Worm (Caenorhabditis elegans) whole organism, mixed stage, embryonic: ENCODE measurements around the gene F10E9.10.

Experiments used
- bed-3 ChIP-seq: fragments of 200-800 bp; sonication (Bioruptor generic); optimal IDR thresholded peaks from 3 replicates; lab custom pipeline; 2018; ENCODE audit warnings: mild to moderate bottlenecking, missing genetic modification characterization, moderate library complexity, missing compliant biosample characterization
- ceh-39 ChIP-seq: fragments of 150-350 bp; optimal IDR thresholded peaks from 2 replicates; lab custom pipeline; 2014; ENCODE audit warnings: missing biosample characterization, missing genetic modification characterization
- ceh-83 ChIP-seq: fragments of 200-800 bp; sonication (Bioruptor generic); optimal IDR thresholded peaks from 2 replicates; lab custom pipeline; 2018; ENCODE audit warnings: mild to moderate bottlenecking, missing genetic modification characterization, missing compliant biosample characterization
- ces-1 ChIP-seq: fragments of 150-350 bp; optimal IDR thresholded peaks from 2 replicates; lab custom pipeline; 2014; ENCODE audit warnings: missing biosample characterization, missing genetic modification reagents, missing genetic modification characterization
- drap-1 ChIP-seq: fragments of 200-800 bp; sonication (Bioruptor generic); optimal IDR thresholded peaks from 3 replicates; lab custom pipeline; 2018; ENCODE audit warnings: mild to moderate bottlenecking, missing genetic modification characterization, missing compliant biosample characterization
- flh-1 ChIP-seq: fragments of 200-800 bp; sonication (Bioruptor generic); optimal IDR thresholded peaks from 2 replicates; lab custom pipeline; 2018; ENCODE audit warnings: mild to moderate bottlenecking, missing genetic modification characterization, moderate library complexity, missing compliant biosample characterization
- hlh-1 ChIP-seq: fragments of 150-350 bp; optimal IDR thresholded peaks from 2 replicates; lab custom pipeline; 2014; ENCODE audit warnings: missing biosample characterization, missing genetic modification reagents, missing genetic modification characterization
- lin-13 ChIP-seq: fragments of 150-350 bp; optimal IDR thresholded peaks from 2 replicates; lab custom pipeline; 2014; ENCODE audit warnings: missing biosample characterization, missing genetic modification characterization
- lin-32 ChIP-seq: fragments of 200-800 bp; sonication (Bioruptor generic); optimal IDR thresholded peaks from 2 replicates; lab custom pipeline; 2018; ENCODE audit warnings: mild to moderate bottlenecking, missing genetic modification characterization, missing compliant biosample characterization
- lsy-2 ChIP-seq: fragments of 150-350 bp; optimal IDR thresholded peaks from 2 replicates; lab custom pipeline; 2014; ENCODE audit warnings: missing biosample characterization, missing genetic modification characterization
- mab-5 ChIP-seq: fragments of 150-350 bp; optimal IDR thresholded peaks from 2 replicates; lab custom pipeline; 2014; ENCODE audit warnings: missing biosample characterization, missing genetic modification characterization
- mep-1 ChIP-seq: fragments of 150-350 bp; optimal IDR thresholded peaks from 2 replicates; lab custom pipeline; 2017; ENCODE audit warnings: missing biosample characterization, missing genetic modification reagents, missing genetic modification characterization, inconsistent platforms
- mls-2 ChIP-seq: sonication (generic microtip); optimal IDR thresholded peaks from 2 replicates; lab custom pipeline; 2016; ENCODE audit warnings: mild to moderate bottlenecking, missing genetic modification characterization, moderate library complexity, missing compliant biosample characterization
- nhr-12 ChIP-seq: fragments of 150-350 bp; optimal IDR thresholded peaks from 2 replicates; lab custom pipeline; 2014; ENCODE audit warnings: missing biosample characterization, missing genetic modification characterization
- nhr-2 ChIP-seq: fragments of 150-350 bp; optimal IDR thresholded peaks from 2 replicates; lab custom pipeline; 2014; ENCODE audit warnings: missing biosample characterization, missing genetic modification characterization
- nhr-237 ChIP-seq: fragments of 150-350 bp; optimal IDR thresholded peaks from 2 replicates; lab custom pipeline; 2014; ENCODE audit warnings: missing biosample characterization, missing genetic modification characterization
- nhr-76 ChIP-seq: sonication (generic microtip); optimal IDR thresholded peaks from 2 replicates; lab custom pipeline; 2017; ENCODE audit warnings: missing biosample characterization, missing genetic modification characterization
- pha-4 ChIP-seq: fragments of 150-350 bp; optimal IDR thresholded peaks from 2 replicates; lab custom pipeline; 2018; ENCODE audit warnings: missing biosample characterization, missing genetic modification reagents, missing genetic modification characterization
- sem-2 ChIP-seq: fragments of 200-800 bp; sonication (Bioruptor generic); optimal IDR thresholded peaks from 2 replicates; lab custom pipeline; 2018; ENCODE audit warnings: mild to moderate bottlenecking, missing genetic modification characterization, missing compliant biosample characterization
- snpc-4 ChIP-seq: fragments of 150-350 bp; optimal IDR thresholded peaks from 2 replicates; lab custom pipeline; 2014; ENCODE audit warnings: missing biosample characterization, missing genetic modification characterization
- sptf-1 ChIP-seq: sonication (generic microtip); optimal IDR thresholded peaks from 2 replicates; lab custom pipeline; 2017; ENCODE audit warnings: mild to moderate bottlenecking, missing genetic modification characterization, moderate library complexity, missing compliant biosample characterization
- tbx-8 ChIP-seq: fragments of 200-800 bp; sonication (Bioruptor generic); optimal IDR thresholded peaks from 2 replicates; lab custom pipeline; 2018; ENCODE audit warnings: mild to moderate bottlenecking, missing genetic modification characterization, moderate library complexity, missing compliant biosample characterization
- unc-120 ChIP-seq: sonication (generic microtip); optimal IDR thresholded peaks from 2 replicates; lab custom pipeline; 2017; ENCODE audit warnings: missing genetic modification characterization, missing compliant biosample characterization; ENCODE audit not compliant: poor library complexity, severe bottlenecking
- unc-39 ChIP-seq: fragments of 150-350 bp; optimal IDR thresholded peaks from 2 replicates; lab custom pipeline; 2014; ENCODE audit warnings: missing biosample characterization, missing genetic modification characterization
- unc-62 ChIP-seq: fragments of 150-350 bp; optimal IDR thresholded peaks from 2 replicates; lab custom pipeline; 2014; ENCODE audit warnings: missing biosample characterization, missing genetic modification reagents, missing genetic modification characterization
- zip-8 ChIP-seq: fragments of 150-350 bp; optimal IDR thresholded peaks from 2 replicates; lab custom pipeline; 2014; ENCODE audit warnings: missing biosample characterization, missing genetic modification characterization

The F10E9.10 gene

DNA sequence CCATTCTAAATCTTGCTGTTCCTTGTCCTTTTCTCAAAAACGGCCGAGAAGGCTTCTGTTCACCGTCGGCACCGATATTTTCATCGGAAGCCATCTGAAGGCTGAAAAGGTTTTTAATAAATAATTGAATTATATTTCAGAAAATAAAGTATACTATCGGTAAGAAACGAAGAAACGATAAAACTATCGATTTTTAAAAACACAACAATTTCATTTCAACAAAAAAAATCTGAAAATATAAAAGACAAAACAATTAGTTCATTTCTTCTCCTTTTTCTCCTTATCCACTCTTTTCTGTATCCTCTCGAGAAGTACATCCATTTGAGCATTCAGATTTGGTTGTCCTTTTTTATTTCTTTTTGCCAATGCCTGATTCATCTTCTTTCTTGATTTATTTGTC lies 1.6 kb downstream of the F10E9.10 start, which contains the start of gene sas-4:
Gene sas-4, minus strand, starts transcription at position 101 of the 400 bp plus-strand sequence.
- TF ChIP-seq flh-1 (no peak), drap-1 (GFP tag; lab: Kevin White, UChicago) (no peak)

DNA sequence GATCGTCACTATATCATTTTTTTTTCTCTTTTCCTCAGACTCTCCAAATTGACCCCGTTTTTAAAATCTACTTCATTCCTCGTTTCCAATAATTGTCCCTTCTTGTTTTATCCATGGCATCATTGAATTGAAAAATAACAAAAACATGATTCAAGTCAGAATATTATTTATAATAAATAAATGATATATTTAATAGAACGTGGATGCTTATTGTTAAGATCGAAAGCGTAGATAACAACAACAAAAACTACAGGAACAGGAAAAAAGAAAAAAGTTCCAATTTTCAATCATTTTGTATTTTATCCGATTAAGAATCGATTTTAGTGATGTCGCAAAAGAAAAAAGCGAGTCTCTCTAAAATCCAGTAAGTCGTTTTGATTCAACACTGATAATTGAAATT lies 7.7 kb downstream of the F10E9.10 start, which contains the start of gene F10E9.2:
Gene F10E9.2, plus strand, starts transcription at position 301 of the 400 bp plus-strand sequence.
- TF ChIP-seq sem-2 (no peak), lin-32 (GFP tag; lab: Kevin White, UChicago) (no peak), flh-1 (no peak), lsy-2 (no peak), lin-13 (tag; lab: Kevin White, UChicago) (no peak), nhr-12 (no peak), unc-39 (tag; lab: Kevin White, UChicago) (no peak), ces-1 (GFP tag; lab: Kevin White, UChicago) (no peak), sptf-1 (no peak), mab-5 (tag; lab: Kevin White, UChicago) (no peak)

DNA sequence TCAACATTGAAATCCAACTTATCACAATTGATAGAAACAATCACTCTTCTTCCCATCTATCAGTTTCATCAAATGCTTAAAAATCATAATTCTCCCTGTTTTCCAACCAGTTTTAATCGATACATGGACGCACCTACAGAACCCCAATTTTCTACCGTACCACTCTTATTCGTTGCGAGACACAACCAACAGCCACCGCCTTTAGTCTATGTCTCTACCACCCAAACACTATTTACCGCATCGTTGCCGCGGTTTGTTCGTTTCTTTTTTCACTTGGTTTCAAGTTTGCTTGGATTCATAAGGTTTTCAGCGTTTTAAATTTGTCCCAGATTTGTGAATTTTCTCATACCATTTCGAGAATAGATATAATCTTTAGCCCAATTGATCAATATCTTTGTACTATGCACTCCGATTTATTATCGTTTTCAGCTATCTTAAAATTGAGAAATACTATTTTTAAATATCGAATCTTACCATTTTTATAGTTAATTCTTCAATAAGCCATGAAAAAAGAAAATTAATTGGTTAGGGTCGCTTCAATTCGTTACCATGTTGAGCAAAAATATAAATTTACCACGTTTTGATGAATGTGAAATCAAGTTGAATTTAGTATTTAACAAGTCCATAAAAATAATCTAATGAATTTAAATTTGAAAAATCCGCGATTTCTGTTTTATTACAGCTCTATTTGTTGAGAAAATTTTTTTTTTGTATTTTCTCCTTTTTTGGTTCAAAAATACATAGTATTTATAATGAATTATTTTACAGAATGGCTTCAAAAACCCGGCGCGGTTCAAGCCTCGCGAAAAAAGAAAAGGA lies 9.6 kb downstream of the F10E9.10 start, which contains the start of gene F10E9.3:
Gene F10E9.3, plus strand, starts transcription at position 769 of the 819 bp plus-strand sequence.
- peak; percentile 39 for TF ChIP-seq hlh-1 (tag; lab: Kevin White, UChicago)
- TF ChIP-seq mep-1 (tag; lab: Kevin White, UChicago): peak; percentile 49
- no peak for TF ChIP-seq lin-13 (tag; lab: Kevin White, UChicago)
- no peak for TF ChIP-seq mls-2 (tag; lab: Kevin White, UChicago)
- peak; percentile 93 for TF ChIP-seq lsy-2
- no peak for TF ChIP-seq sem-2
- peak; percentile 34 for TF ChIP-seq ceh-39 (tag; lab: Kevin White, UChicago)
- no peak for TF ChIP-seq tbx-8 (GFP tag; lab: Kevin White, UChicago)
- no peak for TF ChIP-seq snpc-4 (tag; lab: Kevin White, UChicago)
- TF ChIP-seq ces-1 (GFP tag; lab: Kevin White, UChicago): peak; percentile 8
- TF ChIP-seq, all 35 proteins: peak for 5

DNA sequence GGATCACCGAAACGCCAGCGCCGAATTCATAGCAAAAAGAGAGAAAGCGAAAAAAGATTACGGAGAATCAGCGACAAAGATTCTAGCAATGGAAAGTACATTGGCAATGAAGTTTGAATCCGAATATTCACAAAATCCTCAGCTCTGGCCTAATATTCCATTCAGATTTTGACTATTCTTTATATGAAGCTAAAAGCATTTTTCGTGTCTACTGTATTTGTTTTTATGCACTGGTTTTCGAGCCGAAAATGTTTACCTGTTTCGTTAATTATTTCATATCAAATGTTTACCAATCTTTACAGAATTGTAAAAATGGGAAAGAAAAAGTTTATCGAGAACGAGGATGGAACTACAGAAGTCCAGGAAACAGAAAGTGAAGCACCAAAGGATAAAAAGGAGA lies 11.8 kb downstream of the F10E9.10 start, which contains the start of gene F10E9.4:
Gene F10E9.4, plus strand, starts transcription at position 301 of the 400 bp plus-strand sequence.
- TF ChIP-seq unc-120 (tag; lab: Kevin White, UChicago) (no peak), bed-3 (GFP tag; lab: Kevin White, UChicago) (no peak), flh-1 (no peak), tbx-8 (GFP tag; lab: Kevin White, UChicago) (no peak), ceh-39 (tag; lab: Kevin White, UChicago) (no peak), unc-62 (GFP tag; lab: Kevin White, UChicago) (no peak)

DNA sequence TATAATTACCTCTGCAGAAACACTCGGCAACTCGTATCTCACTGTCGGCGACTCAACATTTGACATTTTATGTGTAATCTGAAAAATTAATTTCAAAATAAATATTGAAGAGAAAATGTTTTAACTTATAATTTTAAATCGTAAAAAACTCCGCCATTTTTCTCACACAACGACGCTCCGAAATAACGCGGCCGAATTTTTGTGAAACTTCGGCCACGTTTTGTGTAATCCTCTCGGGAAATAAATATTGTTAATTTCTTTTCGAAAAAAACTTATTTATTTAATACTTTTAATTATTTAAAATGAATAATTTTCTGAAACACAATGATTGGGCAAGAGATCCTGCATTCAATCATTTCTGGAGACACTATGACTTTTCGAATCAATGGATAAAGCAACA lies 12.7 kb downstream of the F10E9.10 start, which contains the start of the genes F10E9.7 and F10E9.5:
Gene F10E9.7, minus strand, starts transcription at position 86 of the 400 bp plus-strand sequence.
Gene F10E9.5, plus strand, starts transcription at position 237 of the 400 bp plus-strand sequence.
- TF ChIP-seq ceh-39 (tag; lab: Kevin White, UChicago): peak; percentile 38
- no peak for TF ChIP-seq unc-39 (tag; lab: Kevin White, UChicago)
- TF ChIP-seq lin-13 (tag; lab: Kevin White, UChicago): peak; percentile 30
- TF ChIP-seq hlh-1 (tag; lab: Kevin White, UChicago): no peak
- no peak for TF ChIP-seq pha-4
- peak; percentile 26 for TF ChIP-seq nhr-2 (tag; lab: Kevin White, UChicago)
- peak; percentile 74 for TF ChIP-seq lsy-2
- TF ChIP-seq ces-1 (GFP tag; lab: Kevin White, UChicago): peak; percentile 70
- TF ChIP-seq nhr-76 (tag; lab: Kevin White, UChicago): no peak
- TF ChIP-seq mep-1 (tag; lab: Kevin White, UChicago): peak; percentile 61
- TF ChIP-seq nhr-237 (tag; lab: Kevin White, UChicago): peak; percentile 15
- peak; percentile 54 for TF ChIP-seq sptf-1

DNA sequence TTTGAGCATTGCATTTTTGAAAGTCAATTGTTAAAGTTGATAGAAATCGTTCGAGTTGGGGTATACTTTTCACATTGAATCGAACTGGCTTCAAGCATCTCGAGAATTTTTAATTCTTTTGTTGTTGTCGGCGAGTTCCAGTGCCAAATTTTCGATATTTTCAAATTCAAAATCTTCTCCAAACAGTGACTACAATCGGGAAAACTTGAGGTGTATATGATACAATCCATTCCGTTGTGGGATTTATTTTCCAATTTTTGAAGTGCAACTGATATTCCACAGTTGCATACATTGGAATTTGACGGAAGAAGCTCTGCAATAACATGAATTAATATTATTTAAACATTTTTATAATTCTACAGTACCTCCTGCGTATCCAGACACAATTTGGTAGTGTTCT lies 14.3 kb downstream of the F10E9.10 start:
- TF ChIP-seq snpc-4 (tag; lab: Kevin White, UChicago) (no peak), ceh-83 (GFP tag; lab: Kevin White, UChicago) (no peak), lin-32 (GFP tag; lab: Kevin White, UChicago) (no peak), zip-8 (tag; lab: Kevin White, UChicago) (no peak), lin-13 (tag; lab: Kevin White, UChicago) (no peak)
